Worm (Caenorhabditis elegans) whole organism, midembryonic: ENCODE data around the gene fbxc-44.

Experiments used
- flt-1 ChIP-seq: fragments of 200-800 bp; sonication (Bioruptor generic); IDR thresholded peaks from 2 replicates; pipeline ENCODE4 v1.3.6; 2022; ENCODE audit warnings: missing genetic modification characterization, missing compliant biosample characterization
- med-1 ChIP-seq: sonication (generic microtip); optimal IDR thresholded peaks from 2 replicates; lab custom pipeline; 2017; ENCODE audit warnings: missing genetic modification characterization, mild to moderate bottlenecking, missing compliant biosample characterization, antibody characterized with exemption, missing genetic modification reagents; ENCODE audit not compliant: insufficient read depth
- tab-1 ChIP-seq: fragments of 200-800 bp; sonication (Bioruptor generic); IDR thresholded peaks from 2 replicates; pipeline ENCODE4 v1.3.6; 2022; ENCODE audit warnings: missing genetic modification characterization, missing compliant biosample characterization
- ztf-23 ChIP-seq: fragments of 200-800 bp; sonication (Bioruptor generic); IDR thresholded peaks from 2 replicates; pipeline ENCODE4 v1.3.6; 2022; ENCODE audit warnings: missing genetic modification reagents, missing genetic modification characterization, missing compliant biosample characterization

ce11 chrII:4277639-4278038 is 40.1 kb upstream of the fbxc-44 start:
- TF ChIP-seq med-1 (GFP tag; lab: Kevin White, UChicago) (no peak), flt-1 (no peak), ztf-23 (no peak), tab-1 (no peak)
